Worm (Caenorhabditis elegans): ENCODE results near the gene abts-3.

ce11 chrII:6097441-6097840 is 35.3 kb upstream of the abts-3 start, which contains the start of the genes tpp-2 and rbbp-5:
- TF ChIP-seq ceh-14 (tag; optimal IDR thresholded peaks at IDR 0.05) (peak; percentile 30), ama-1 (optimal IDR thresholded peaks at IDR 0.05) (no peak), ceh-34 (tag; optimal IDR thresholded peaks at IDR 0.05) (peak; percentile 2), pqm-1 (tag; optimal IDR thresholded peaks at IDR 0.05) (no peak), unc-86 (tag; optimal IDR thresholded peaks at IDR 0.05) (no peak), lin-11 (tag; optimal IDR thresholded peaks at IDR 0.05) (no peak), sox-4 (tag; optimal IDR thresholded peaks at IDR 0.05) (no peak), ceh-9 (tag; optimal IDR thresholded peaks at IDR 0.05) (no peak), pag-3 (tag; optimal IDR thresholded peaks at IDR 0.05; ENCODE audit: borderline replicate concordance) (no peak), pha-4 (tag; optimal IDR thresholded peaks at IDR 0.05) (no peak), F13H6.1 (tag; optimal IDR thresholded peaks at IDR 0.05) (peak; percentile 34)

Data from whole organism, late embryonic.